Worm (Caenorhabditis elegans): ENCODE measurements around the gene H11E01.2.

ce11 chrX:1643442-1644096 lies 22.7 kb downstream of the H11E01.2 start:
- TF ChIP-seq flt-1 (GFP tag; IDR thresholded peaks at IDR 0.05) (no peak), ceh-36 (tag; optimal IDR thresholded peaks at IDR 0.05) (no peak), B0310.2 (tag; optimal IDR thresholded peaks at IDR 0.05) (no peak), ama-1 (optimal IDR thresholded peaks at IDR 0.05) (no peak), ets-7 (tag; optimal IDR thresholded peaks at IDR 0.05) (no peak), ceh-13 (GFP tag; optimal IDR thresholded peaks at IDR 0.05) (no peak), hmg-4 (GFP tag; optimal IDR thresholded peaks at IDR 0.05) (no peak), tbx-37 (GFP tag; conservative IDR thresholded peaks at IDR 0.05) (no peak), scrt-1 (GFP tag; IDR thresholded peaks at IDR 0.05) (no peak), tbx-11 (GFP tag; IDR thresholded peaks at IDR 0.05) (no peak), aly-1 (tag; optimal IDR thresholded peaks at IDR 0.05) (no peak), pes-1 (GFP tag; IDR thresholded peaks at IDR 0.05) (no peak)

Data from whole organism, early embryonic.